Worm (Caenorhabditis elegans) whole organism, young adult: ENCODE results near the gene str-238.

Source experiments
- F37B4.10 ChIP-seq: fragments of 200-800 bp; sonication (Bioruptor generic); IDR thresholded peaks from 2 replicates; pipeline ENCODE4 v1.3.6; 2022; ENCODE audit warnings: missing genetic modification characterization, missing compliant biosample characterization
- K11D2.4 ChIP-seq: fragments of 200-800 bp; sonication (Bioruptor generic); IDR thresholded peaks from 2 replicates; pipeline ENCODE4 v1.3.6; 2022; ENCODE audit warnings: missing genetic modification reagents, missing genetic modification characterization, missing compliant biosample characterization
- Y56A3A.18 ChIP-seq: fragments of 200-800 bp; sonication (Bioruptor generic); IDR thresholded peaks from 2 replicates; pipeline ENCODE4 v1.3.6; 2022; ENCODE audit warnings: missing genetic modification reagents, missing genetic modification characterization, missing compliant biosample characterization
- Y95B8A.8 ChIP-seq: fragments of 200-800 bp; sonication (Bioruptor generic); IDR thresholded peaks from 2 replicates; pipeline ENCODE4 v1.3.6; 2022; ENCODE audit warnings: missing genetic modification reagents, missing genetic modification characterization, missing compliant biosample characterization
- ama-1 ChIP-seq, 3 experiments: fragments of 150-350 bp in 1 of 3; sonication (generic microtip) in 2 of 3; optimal IDR thresholded peaks; 2 replicates each; lab custom pipeline; 2014 to 2018; ENCODE audit warnings: missing biosample characterization in 2 of 3, missing genetic modification characterization in 2 of 3, missing genetic modification reagents in 2 of 3
- dpl-1 ChIP-seq: fragments of 150-350 bp; optimal IDR thresholded peaks from 2 replicates; lab custom pipeline; 2014; ENCODE audit warnings: missing biosample characterization, missing genetic modification reagents, missing genetic modification characterization
- snpc-4 ChIP-seq, 5 experiments: fragments of 150-350 bp in 1 of 5; sonication (generic microtip) in 4 of 5; optimal IDR thresholded peaks; 2 replicates each; lab custom pipeline; 2014 to 2018; ENCODE audit warnings: missing genetic modification characterization in 5 of 5, missing biosample characterization in 3 of 5, antibody characterized with exemption in 2 of 5, mild to moderate bottlenecking in 2 of 5, missing compliant biosample characterization in 2 of 5, missing genotype in 2 of 5, moderate library complexity in 2 of 5, missing genetic modification reagents in 1 of 5
- unc-130 ChIP-seq: sonication (generic microtip); optimal IDR thresholded peaks from 2 replicates; lab custom pipeline; 2016; ENCODE audit warnings: missing genetic modification reagents, missing genetic modification characterization, missing compliant biosample characterization

DNA sequence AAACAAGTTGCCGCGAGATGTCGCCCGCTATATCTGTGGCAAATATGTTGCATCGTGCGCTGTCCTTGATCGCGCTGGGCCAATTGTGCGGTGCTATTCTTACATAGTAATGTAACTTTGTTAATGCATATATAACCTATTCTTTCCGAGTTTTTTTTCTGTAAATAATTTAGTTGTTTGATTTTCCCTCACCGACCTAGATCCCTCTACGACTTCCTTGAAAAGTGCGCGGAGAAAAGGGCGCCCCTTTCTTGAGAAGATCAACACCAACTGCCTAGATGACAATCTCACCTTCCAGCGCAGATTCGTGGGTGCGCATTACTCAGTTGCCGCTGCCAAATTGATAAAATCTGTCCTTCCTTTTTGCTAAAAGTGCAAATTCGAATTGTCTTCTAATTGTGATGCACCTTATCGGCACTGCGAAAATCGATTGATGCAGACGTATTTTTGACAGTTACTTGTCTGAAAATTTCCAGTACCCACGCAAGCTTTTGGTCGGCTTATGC, 36.8 kb downstream of the str-238 start:
- TF ChIP-seq Y95B8A.8 (GFP tag; lab: Robert Waterston, UW) (no peak), ama-1 (optimal IDR thresholded peaks at IDR 0.05; lab: Kevin White, UChicago) (no peak), ama-1 (GFP tag; optimal IDR thresholded peaks at IDR 0.05; lab: Kevin White, UChicago) (no peak), dpl-1 (GFP tag; lab: Kevin White, UChicago) (no peak), Y56A3A.18 (no peak), unc-130 (GFP tag; lab: Kevin White, UChicago) (no peak), K11D2.4 (no peak), F37B4.10 (no peak), snpc-4 (GFP tag; optimal IDR thresholded peaks at IDR 0.05; lab: Kevin White, UChicago) (no peak), snpc-4 (tag; optimal IDR thresholded peaks at IDR 0.05; lab: Kevin White, UChicago) (no peak)
